Worm (Caenorhabditis elegans): ENCODE measurements around the gene ndua-5.

Gene ndua-5

ce11 chrIV:9510439-9510838, 14.3 kb downstream of the ndua-5 start, which contains the start of gene C33A12.4:
Gene C33A12.4 (minus strand): TSS chrIV:9510569.
- TF ChIP-seq lin-11 (tag; optimal IDR thresholded peaks at IDR 0.05): peak; percentile 68
- TF ChIP-seq nhr-77 (tag; optimal IDR thresholded peaks at IDR 0.05): no peak
- no peak for TF ChIP-seq unc-55 (GFP tag; optimal IDR thresholded peaks at IDR 0.05)
- no peak for TF ChIP-seq snpc-4 (tag; optimal IDR thresholded peaks at IDR 0.05)
- TF ChIP-seq nhr-21 (tag; optimal IDR thresholded peaks at IDR 0.05): peak; percentile 54
- TF ChIP-seq ztf-4 (tag; optimal IDR thresholded peaks at IDR 0.05): peak; percentile 2
- TF ChIP-seq C34F6.9 (tag; optimal IDR thresholded peaks at IDR 0.05): peak; percentile 8

ce11 chrIV:9508612-9509011, 16.1 kb downstream of the ndua-5 start, which contains the start of gene ethe-1:
Gene ethe-1 (minus strand): TSS chrIV:9508761.
- TF ChIP-seq C34F6.9 (tag; optimal IDR thresholded peaks at IDR 0.05): peak; percentile 3
- no peak for TF ChIP-seq skn-1 (tag; optimal IDR thresholded peaks at IDR 0.05)
- no peak for TF ChIP-seq ZK546.5 (tag; optimal IDR thresholded peaks at IDR 0.05)
- TF ChIP-seq ztf-11 (tag; optimal IDR thresholded peaks at IDR 0.05): no peak
- TF ChIP-seq nhr-129 (tag; optimal IDR thresholded peaks at IDR 0.05): peak; percentile 58
- no peak for TF ChIP-seq nhr-237 (tag; optimal IDR thresholded peaks at IDR 0.05)
- TF ChIP-seq ceh-82 (tag; optimal IDR thresholded peaks at IDR 0.05): no peak
- TF ChIP-seq mab-5 (tag; optimal IDR thresholded peaks at IDR 0.05): no peak
- no peak for TF ChIP-seq nhr-21 (tag; optimal IDR thresholded peaks at IDR 0.05)
- TF ChIP-seq zag-1 (tag; optimal IDR thresholded peaks at IDR 0.05): no peak
- no peak for TF ChIP-seq lsy-2 (tag; optimal IDR thresholded peaks at IDR 0.05)
- TF ChIP-seq dmd-4 (tag; optimal IDR thresholded peaks at IDR 0.05): no peak
- TF ChIP-seq sma-9 (GFP tag; optimal IDR thresholded peaks at IDR 0.05): no peak
- TF ChIP-seq sma-9 (tag; optimal IDR thresholded peaks at IDR 0.05): no peak
- no peak for TF ChIP-seq gmeb-1 (tag; optimal IDR thresholded peaks at IDR 0.05)

ce11 chrIV:9506251-9506650, 18.4 kb downstream of the ndua-5 start, which contains the start of gene ttr-9:
Gene ttr-9 (minus strand): TSS chrIV:9506351.
- TF ChIP-seq ztf-4 (tag; optimal IDR thresholded peaks at IDR 0.05): no peak
- no peak for TF ChIP-seq gmeb-1 (tag; optimal IDR thresholded peaks at IDR 0.05)
- TF ChIP-seq blmp-1 (tag; optimal IDR thresholded peaks at IDR 0.05; ENCODE audit: insufficient read depth): no peak
- TF ChIP-seq ama-1 (optimal IDR thresholded peaks at IDR 0.05): no peak
- no peak for TF ChIP-seq nhr-237 (tag; optimal IDR thresholded peaks at IDR 0.05)
- TF ChIP-seq dmd-4 (tag; optimal IDR thresholded peaks at IDR 0.05): no peak
- no peak for TF ChIP-seq nhr-21 (tag; optimal IDR thresholded peaks at IDR 0.05)
- TF ChIP-seq lin-13 (GFP tag; optimal IDR thresholded peaks at IDR 0.05): no peak
- no peak for TF ChIP-seq ZK546.5 (tag; optimal IDR thresholded peaks at IDR 0.05)
- no peak for TF ChIP-seq nhr-25 (tag; optimal IDR thresholded peaks at IDR 0.05)
- no peak for TF ChIP-seq egl-27 (tag; optimal IDR thresholded peaks at IDR 0.05)
- TF ChIP-seq snpc-4 (tag; optimal IDR thresholded peaks at IDR 0.05): no peak
- no peak for TF ChIP-seq lsy-2 (tag; optimal IDR thresholded peaks at IDR 0.05)
- no peak for TF ChIP-seq nhr-129 (tag; optimal IDR thresholded peaks at IDR 0.05)

- TF ChIP-seq sma-9 (GFP tag; optimal IDR thresholded peaks at IDR 0.05) (peak; percentile 31), sma-9 (tag; optimal IDR thresholded peaks at IDR 0.05) (no peak), sma-3 (GFP tag; optimal IDR thresholded peaks at IDR 0.05) (no peak)
Measured at ce11 chrIV:9500100-9500499, 24.6 kb downstream of the ndua-5 start, which contains the start of gene ugt-21. Gene ugt-21 (plus strand): TSS chrIV:9500311.

ce11 chrIV:9499636-9500035, 25.1 kb downstream of the ndua-5 start:
- TF ChIP-seq mbf-1 (tag; optimal IDR thresholded peaks at IDR 0.05) (no peak), Y55F3AM.14 (GFP tag; optimal IDR thresholded peaks at IDR 0.05) (no peak), nhr-77 (tag; optimal IDR thresholded peaks at IDR 0.05) (no peak), nhr-129 (tag; optimal IDR thresholded peaks at IDR 0.05) (no peak), ztf-11 (tag; optimal IDR thresholded peaks at IDR 0.05) (no peak), dmd-4 (tag; optimal IDR thresholded peaks at IDR 0.05) (no peak), blmp-1 (tag; optimal IDR thresholded peaks at IDR 0.05; ENCODE audit: insufficient read depth) (no peak), nhr-23 (tag; optimal IDR thresholded peaks at IDR 0.05) (no peak), ztf-4 (tag; optimal IDR thresholded peaks at IDR 0.05) (no peak), ama-1 (optimal IDR thresholded peaks at IDR 0.05) (no peak)

ce11 chrIV:9498088-9498487, 26.6 kb downstream of the ndua-5 start, which contains the start of gene sru-4:
Gene sru-4 (plus strand): TSS chrIV:9498388.
- TF ChIP-seq lin-39 (tag; optimal IDR thresholded peaks at IDR 0.05) (no peak), fos-1 (tag; optimal IDR thresholded peaks at IDR 0.05) (no peak), mbf-1 (tag; optimal IDR thresholded peaks at IDR 0.05) (no peak), nhr-11 (tag; optimal IDR thresholded peaks at IDR 0.05) (no peak)
